Fruit fly (Drosophila melanogaster): ENCODE measurements around the gene lds.

The lds gene

dm6 chr3R:7964751-7965319 lies 44.6 kb downstream of the lds start (continued):
- TF ChIP-seq CG8281 (tag; optimal IDR thresholded peaks at IDR 0.05), result peak; percentile 90
- no peak for TF ChIP-seq fd64A (GFP tag; optimal IDR thresholded peaks at IDR 0.05)
- no peak for TF ChIP-seq Lpt (GFP tag; optimal IDR thresholded peaks at IDR 0.05)
- peak; percentile 62 for TF ChIP-seq CG15479 (GFP tag; optimal IDR thresholded peaks at IDR 0.05)
- TF ChIP-seq eve (GFP tag; optimal IDR thresholded peaks at IDR 0.05), result no peak
- TF ChIP-seq CG13287 (GFP tag; IDR thresholded peaks at IDR 0.05; ENCODE audit: partially characterized antibody), result no peak
- no peak for TF ChIP-seq CG12659 (GFP tag; optimal IDR thresholded peaks at IDR 0.05)
- TF ChIP-seq CG13123 (GFP tag; optimal IDR thresholded peaks at IDR 0.05), result no peak
- TF ChIP-seq CG16815 (GFP tag; optimal IDR thresholded peaks at IDR 0.05), result no peak
- no peak for TF ChIP-seq CG33557 (GFP tag; optimal IDR thresholded peaks at IDR 0.05)
- no peak for TF ChIP-seq Xrp1 (GFP tag; IDR thresholded peaks at IDR 0.05)
- peak; percentile 58 for TF ChIP-seq CG3163 (GFP tag; optimal IDR thresholded peaks at IDR 0.05)
- TF ChIP-seq CG34422 (GFP tag; IDR thresholded peaks at IDR 0.05), result no peak
- TF ChIP-seq twi (tag; optimal IDR thresholded peaks at IDR 0.05), result no peak
- no peak for TF ChIP-seq en (GFP tag; optimal IDR thresholded peaks at IDR 0.05)
- TF ChIP-seq CG17328 (GFP tag; IDR thresholded peaks at IDR 0.05), result no peak
- no peak for TF ChIP-seq NC2β (GFP tag; optimal IDR thresholded peaks at IDR 0.05)
- no peak for TF ChIP-seq chn (GFP tag; optimal IDR thresholded peaks at IDR 0.05)
- TF ChIP-seq lab (GFP tag; optimal IDR thresholded peaks at IDR 0.05), result peak; percentile 27
- TF ChIP-seq pros (GFP tag; optimal IDR thresholded peaks at IDR 0.05), result no peak
- TF ChIP-seq Lhr (GFP tag; optimal IDR thresholded peaks at IDR 0.05), result no peak
- no peak for TF ChIP-seq NfI (GFP tag; optimal IDR thresholded peaks at IDR 0.05)
- no peak for TF ChIP-seq pho (GFP tag; optimal IDR thresholded peaks at IDR 0.05)
- no peak for TF ChIP-seq gcm2 (GFP tag; optimal IDR thresholded peaks at IDR 0.05)
- no peak for TF ChIP-seq Fer2 (tag; optimal IDR thresholded peaks at IDR 0.05)
- no peak for TF ChIP-seq zf30C (GFP tag; optimal IDR thresholded peaks at IDR 0.05)
- no peak for TF ChIP-seq Ptx1 (GFP tag; IDR thresholded peaks at IDR 0.05)
- TF ChIP-seq C15 (GFP tag; IDR thresholded peaks at IDR 0.05), result no peak
- TF ChIP-seq kay (GFP tag; optimal IDR thresholded peaks at IDR 0.05), result peak; percentile 24
- TF ChIP-seq Meics (GFP tag; optimal IDR thresholded peaks at IDR 0.05), result no peak
- TF ChIP-seq sr (GFP tag; IDR thresholded peaks at IDR 0.05), result no peak
- TF ChIP-seq CG2678 (tag; optimal IDR thresholded peaks at IDR 0.05), result no peak
- TF ChIP-seq CG3407 (GFP tag; optimal IDR thresholded peaks at IDR 0.05), result no peak
- TF ChIP-seq CG8944 (GFP tag; optimal IDR thresholded peaks at IDR 0.05), result no peak
- no peak for TF ChIP-seq CG9797 (GFP tag; optimal IDR thresholded peaks at IDR 0.05)
- TF ChIP-seq E2f2 (GFP tag; IDR thresholded peaks at IDR 0.05), result no peak
- TF ChIP-seq toy (GFP tag; IDR thresholded peaks at IDR 0.05), result no peak
- TF ChIP-seq exex (tag; optimal IDR thresholded peaks at IDR 0.05), result peak; percentile 69
- no peak for TF ChIP-seq pnt (GFP tag; optimal IDR thresholded peaks at IDR 0.05)
- no peak for TF ChIP-seq sna (GFP tag; IDR thresholded peaks at IDR 0.05; ENCODE audit: partially characterized antibody)
- peak; percentile 8 for TF ChIP-seq CG34376 (GFP tag; optimal IDR thresholded peaks at IDR 0.05)
- no peak for TF ChIP-seq CG5245 (GFP tag; optimal IDR thresholded peaks at IDR 0.05)
- no peak for TF ChIP-seq TFAM (GFP tag; optimal IDR thresholded peaks at IDR 0.05)
- no peak for TF ChIP-seq CG13894 (tag; optimal IDR thresholded peaks at IDR 0.05)
- no peak for TF ChIP-seq tap (tag; optimal IDR thresholded peaks at IDR 0.05)
- TF ChIP-seq MTF-1 (GFP tag; optimal IDR thresholded peaks at IDR 0.05; ENCODE audit: borderline replicate concordance), result no peak
- TF ChIP-seq CG12155 (GFP tag; optimal IDR thresholded peaks at IDR 0.05), result no peak
- no peak for TF ChIP-seq CG11696 (GFP tag; IDR thresholded peaks at IDR 0.05)
- 0 out of 3 replicates have a peak, but pooled peaks have one; percentile 16 for TF ChIP-seq row (GFP tag; IDR thresholded peaks at IDR 0.05)
- TF ChIP-seq Deaf1 (tag; optimal IDR thresholded peaks at IDR 0.05), result no peak
- no peak for TF ChIP-seq CG14050 (GFP tag; IDR thresholded peaks at IDR 0.05)

Data from whole organism, embryonic.